Worm (Caenorhabditis elegans): ENCODE measurements around the gene R02F2.9.

Gene R02F2.9

ce11 chrIII:5501358-5502287 lies 2.6 kb downstream of the R02F2.9 start, which contains the start of gene R02F2.1 (continued):
- TF ChIP-seq ceh-63 (GFP tag; optimal IDR thresholded peaks at IDR 0.05) (no peak), sox-4 (tag; optimal IDR thresholded peaks at IDR 0.05) (peak; percentile 44), efl-1 (optimal IDR thresholded peaks at IDR 0.05) (peak in 1 of 2 experiments; percentile 41), efl-1 (GFP tag; optimal IDR thresholded peaks at IDR 0.05 in 1 of 2) (peak; percentile 42 to 95), xbp-1 (tag; optimal IDR thresholded peaks at IDR 0.05) (peak; percentile 14), nhr-20 (tag; optimal IDR thresholded peaks at IDR 0.05) (peak; percentile 76)

DNA sequence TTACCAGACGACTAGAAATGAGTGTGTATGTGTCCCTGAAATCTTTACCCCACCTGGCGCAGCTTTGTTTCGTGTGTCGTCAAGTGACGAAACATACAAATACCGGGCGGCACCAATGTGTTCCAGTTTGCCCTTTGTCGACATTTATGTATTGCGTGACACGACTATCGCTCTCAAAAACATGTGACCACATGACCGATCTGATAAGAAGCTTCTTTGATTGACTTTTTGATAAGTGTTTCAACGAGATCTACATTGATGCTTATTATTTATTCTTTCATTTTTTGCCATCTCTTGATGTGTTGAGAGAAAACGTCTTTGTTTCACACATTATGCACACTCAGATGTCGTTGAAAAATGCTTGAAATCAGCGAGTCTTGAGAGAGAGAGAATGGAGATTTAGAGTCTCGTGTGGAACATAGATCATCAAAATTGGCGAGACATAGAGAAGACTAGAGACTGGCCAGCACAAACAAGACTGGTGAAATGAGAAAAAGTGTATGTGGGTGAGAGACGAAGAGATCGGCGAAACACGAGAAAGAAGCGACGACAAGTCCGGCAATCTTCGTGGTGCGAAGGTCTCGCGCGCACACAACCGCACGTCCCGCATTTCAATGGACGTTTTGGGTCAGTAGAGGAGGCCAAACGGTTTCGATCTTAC lies 4.1 kb downstream of the R02F2.9 start:
- TF ChIP-seq efl-3 (GFP tag; optimal IDR thresholded peaks at IDR 0.05), result no peak
- no peak for TF ChIP-seq ces-1 (GFP tag; optimal IDR thresholded peaks at IDR 0.05)
- no peak for TF ChIP-seq pqm-1 (tag; optimal IDR thresholded peaks at IDR 0.05)
- no peak for TF ChIP-seq nhr-47 (tag; optimal IDR thresholded peaks at IDR 0.05)
- no peak for TF ChIP-seq ceh-8 (GFP tag; optimal IDR thresholded peaks at IDR 0.05)
- TF ChIP-seq ceh-82 (tag; optimal IDR thresholded peaks at IDR 0.05), result peak in 2 of 3 experiments; percentile 55 to 56
- TF ChIP-seq nhr-237 (tag; optimal IDR thresholded peaks at IDR 0.05), result no peak
- TF ChIP-seq unc-130 (tag; optimal IDR thresholded peaks at IDR 0.05), result no peak
- TF ChIP-seq hlh-4 (tag; optimal IDR thresholded peaks at IDR 0.05), result no peak
- TF ChIP-seq lin-15B (tag; optimal IDR thresholded peaks at IDR 0.05), result peak; percentile 6
- peak; percentile 65 for TF ChIP-seq snu-23 (GFP tag; optimal IDR thresholded peaks at IDR 0.05)
- peak; percentile 87 for TF ChIP-seq elt-2 (tag; optimal IDR thresholded peaks at IDR 0.05)
- TF ChIP-seq fkh-8 (tag; optimal IDR thresholded peaks at IDR 0.05), result peak; percentile 40
- no peak for TF ChIP-seq Y116A8C.19 (tag; optimal IDR thresholded peaks at IDR 0.05; ENCODE audit: borderline replicate concordance)
- no peak for TF ChIP-seq aly-2 (tag; optimal IDR thresholded peaks at IDR 0.05)
- TF ChIP-seq egl-27 (tag; optimal IDR thresholded peaks at IDR 0.05), result peak in 1 of 2 experiments; percentile 20
- TF ChIP-seq lin-35 (GFP tag; optimal IDR thresholded peaks at IDR 0.05), result peak; percentile 30 to 64
- no peak for TF ChIP-seq sptf-1 (tag; optimal IDR thresholded peaks at IDR 0.05)
- TF ChIP-seq zip-4 (GFP tag; optimal IDR thresholded peaks at IDR 0.05), result no peak
- TF ChIP-seq dpl-1 (GFP tag; optimal IDR thresholded peaks at IDR 0.05), result peak; percentile 14 to 43 (median 33)
- no peak for TF ChIP-seq nhr-11 (tag; optimal IDR thresholded peaks at IDR 0.05)
- TF ChIP-seq ama-1 (optimal IDR thresholded peaks at IDR 0.05), result peak; percentile 81
- TF ChIP-seq ceh-90 (tag; optimal IDR thresholded peaks at IDR 0.05), result no peak
- TF ChIP-seq lsy-2 (tag; optimal IDR thresholded peaks at IDR 0.05), result peak; percentile 10 to 61
- TF ChIP-seq blmp-1 (tag; optimal IDR thresholded peaks at IDR 0.05), result peak; percentile 72
- TF ChIP-seq F16B12.6 (tag; optimal IDR thresholded peaks at IDR 0.05), result no peak
- peak in 1 of 2 experiments; percentile 25 for TF ChIP-seq mdl-1 (tag; optimal IDR thresholded peaks at IDR 0.05)
- no peak; the same call in 1 of the 2 replicates for TF ChIP-seq isw-1 (GFP tag; IDR thresholded peaks at IDR 0.05)
- TF ChIP-seq ztf-11 (tag; optimal IDR thresholded peaks at IDR 0.05), result no peak
- TF ChIP-seq nhr-84 (tag; optimal IDR thresholded peaks at IDR 0.05), result no peak
- TF ChIP-seq jun-1 (tag; optimal IDR thresholded peaks at IDR 0.05), result peak; percentile 17
- no peak for TF ChIP-seq nhr-77 (tag; optimal IDR thresholded peaks at IDR 0.05)
- no peak for TF ChIP-seq egl-13 (tag; optimal IDR thresholded peaks at IDR 0.05)
- TF ChIP-seq tbx-2 (tag; optimal IDR thresholded peaks at IDR 0.05), result peak; percentile 37
- no peak for TF ChIP-seq C16A3.4 (tag; optimal IDR thresholded peaks at IDR 0.05)
- TF ChIP-seq irx-1 (tag; optimal IDR thresholded peaks at IDR 0.05), result peak; percentile 27
- peak; percentile 64 for TF ChIP-seq nhr-20 (tag; optimal IDR thresholded peaks at IDR 0.05)
- TF ChIP-seq nhr-28 (tag; optimal IDR thresholded peaks at IDR 0.05), result no peak
- peak; percentile 25 for TF ChIP-seq xbp-1 (tag; optimal IDR thresholded peaks at IDR 0.05)
- TF ChIP-seq ets-5 (GFP tag; IDR thresholded peaks at IDR 0.05), result no peak
- TF ChIP-seq swsn-7 (tag; optimal IDR thresholded peaks at IDR 0.05), result peak; percentile 42
- peak; percentile 43 for TF ChIP-seq pax-3 (tag; optimal IDR thresholded peaks at IDR 0.05)
- TF ChIP-seq lir-3 (tag; optimal IDR thresholded peaks at IDR 0.05; ENCODE audit: poor library complexity), result peak; percentile 4
- TF ChIP-seq nhr-76 (tag; optimal IDR thresholded peaks at IDR 0.05), result no peak
